Worm (Caenorhabditis elegans) whole organism, young adult: ENCODE results near the gene ugt-23.

ENCODE experiments used
- F52B5.7 ChIP-seq: sonication (generic microtip); optimal IDR thresholded peaks from 2 replicates; lab custom pipeline; 2016; ENCODE audit warnings: mild to moderate bottlenecking, missing genetic modification characterization, missing compliant biosample characterization
- F57A8.1 ChIP-seq: fragments of 200-800 bp; sonication (Bioruptor generic); optimal IDR thresholded peaks from 2 replicates; lab custom pipeline; 2018; ENCODE audit warnings: mild to moderate bottlenecking, missing genetic modification characterization, moderate library complexity, missing compliant biosample characterization
- Y53F4B.3 ChIP-seq: fragments of 200-800 bp; sonication (Bioruptor generic); IDR thresholded peaks from 2 replicates; pipeline ENCODE4 v1.3.6; 2022; ENCODE audit warnings: missing genetic modification reagents, missing genetic modification characterization, missing compliant biosample characterization
- ceh-91 ChIP-seq: fragments of 200-800 bp; sonication (Bioruptor generic); IDR thresholded peaks from 2 replicates; pipeline ENCODE4 v1.3.6; 2022; ENCODE audit warnings: missing genetic modification reagents, missing genetic modification characterization, missing compliant biosample characterization
- dox-1 ChIP-seq: fragments of 200-800 bp; sonication (Bioruptor generic); IDR thresholded peaks from 2 replicates; pipeline ENCODE4 v1.3.6; 2022; ENCODE audit warnings: missing genetic modification reagents, missing genetic modification characterization, missing compliant biosample characterization
- him-1 ChIP-seq: sonication (generic microtip); optimal IDR thresholded peaks from 2 replicates; lab custom pipeline; 2016; ENCODE audit warnings: missing genotype, missing genetic modification reagents, missing genetic modification characterization, missing compliant biosample characterization
- madf-10 ChIP-seq: sonication (generic microtip); optimal IDR thresholded peaks from 2 replicates; lab custom pipeline; 2016; ENCODE audit warnings: mild to moderate bottlenecking, missing genetic modification characterization, missing compliant biosample characterization
- madf-6 ChIP-seq: fragments of 200-800 bp; sonication (Bioruptor generic); IDR thresholded peaks from 2 replicates; pipeline ENCODE4 v1.3.6; 2022; ENCODE audit warnings: missing genetic modification reagents, missing genetic modification characterization, missing compliant biosample characterization
- nfya-1 ChIP-seq: sonication (generic microtip); optimal IDR thresholded peaks from 2 replicates; lab custom pipeline; 2017; ENCODE audit warnings: antibody characterized with exemption, missing compliant biosample characterization, missing genetic modification characterization, borderline replicate concordance; ENCODE audit not compliant: insufficient read depth
- pbrm-1 ChIP-seq: fragments of 200-800 bp; sonication (Bioruptor generic); IDR thresholded peaks from 2 replicates; pipeline ENCODE4 v1.3.6; 2022; ENCODE audit warnings: missing genetic modification reagents, missing genetic modification characterization, missing compliant biosample characterization
- tlf-1 ChIP-seq: fragments of 200-800 bp; sonication (Bioruptor generic); optimal IDR thresholded peaks from 2 replicates; lab custom pipeline; 2018; ENCODE audit warnings: mild to moderate bottlenecking, missing genetic modification characterization, missing compliant biosample characterization

DNA sequence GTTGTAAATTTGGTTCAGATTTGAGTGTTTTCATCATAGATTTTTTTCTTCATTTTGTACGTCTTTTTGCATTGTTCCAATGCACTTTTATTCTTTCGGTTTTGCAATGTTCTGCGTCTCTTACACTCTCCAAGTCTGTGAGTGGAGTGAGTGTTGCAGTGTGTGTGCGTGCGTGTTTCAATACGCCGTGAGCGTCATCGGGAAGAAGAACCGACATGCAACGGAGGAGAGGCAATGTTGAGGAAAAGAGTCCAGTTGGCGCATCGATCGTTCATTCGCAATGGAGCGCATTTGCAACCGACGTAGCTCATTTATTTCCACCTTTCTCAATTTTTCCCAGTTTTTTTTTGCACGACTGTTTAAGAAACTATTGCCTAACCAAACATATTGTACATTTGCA is 33.6 kb upstream of the ugt-23 start, which contains the start of gene ZC506.1:
- TF ChIP-seq nfya-1 (tag; lab: Kevin White, UChicago), result no peak
- no peak for TF ChIP-seq him-1
- TF ChIP-seq madf-10, result peak; percentile 82
- no peak for TF ChIP-seq ceh-91
- TF ChIP-seq F52B5.7 (tag; lab: Kevin White, UChicago), result no peak
- TF ChIP-seq Y53F4B.3 (GFP tag; lab: Robert Waterston, UW), result no peak
- peak; percentile 89 for TF ChIP-seq dox-1 (GFP tag; lab: Robert Waterston, UW)
- peak; percentile 74 for TF ChIP-seq tlf-1 (GFP tag; lab: Kevin White, UChicago)
- no peak for TF ChIP-seq F57A8.1 (GFP tag; lab: Kevin White, UChicago)
- TF ChIP-seq pbrm-1, result peak; percentile 90
- no peak for TF ChIP-seq madf-6 (GFP tag; lab: Robert Waterston, UW)
